Worm (Caenorhabditis elegans) whole organism, L2 larva: ENCODE data around the gene F09D12.2.

ENCODE experiments used
- ceh-82 ChIP-seq: fragments of 150-350 bp; optimal IDR thresholded peaks from 2 replicates; lab custom pipeline; 2014; ENCODE audit warnings: missing biosample characterization, missing genetic modification characterization
- elt-1 ChIP-seq: fragments of 150-350 bp; optimal IDR thresholded peaks from 2 replicates; lab custom pipeline; 2014; ENCODE audit warnings: missing biosample characterization, missing genetic modification characterization
- mbf-1 ChIP-seq: sonication (generic microtip); optimal IDR thresholded peaks from 2 replicates; lab custom pipeline; 2017; ENCODE audit warnings: missing biosample characterization, missing genetic modification characterization
- nhr-10 ChIP-seq: sonication (generic microtip); optimal IDR thresholded peaks from 2 replicates; lab custom pipeline; 2017; ENCODE audit warnings: missing biosample characterization, missing genetic modification characterization
- nhr-11 ChIP-seq: fragments of 150-350 bp; optimal IDR thresholded peaks from 2 replicates; lab custom pipeline; 2014; ENCODE audit warnings: missing biosample characterization, missing genetic modification characterization
- nhr-237 ChIP-seq: fragments of 150-350 bp; optimal IDR thresholded peaks from 2 replicates; lab custom pipeline; 2014; ENCODE audit warnings: missing biosample characterization, missing genetic modification characterization
- nhr-77 ChIP-seq: fragments of 150-350 bp; optimal IDR thresholded peaks from 2 replicates; lab custom pipeline; 2014; ENCODE audit warnings: missing biosample characterization, missing genetic modification characterization

DNA sequence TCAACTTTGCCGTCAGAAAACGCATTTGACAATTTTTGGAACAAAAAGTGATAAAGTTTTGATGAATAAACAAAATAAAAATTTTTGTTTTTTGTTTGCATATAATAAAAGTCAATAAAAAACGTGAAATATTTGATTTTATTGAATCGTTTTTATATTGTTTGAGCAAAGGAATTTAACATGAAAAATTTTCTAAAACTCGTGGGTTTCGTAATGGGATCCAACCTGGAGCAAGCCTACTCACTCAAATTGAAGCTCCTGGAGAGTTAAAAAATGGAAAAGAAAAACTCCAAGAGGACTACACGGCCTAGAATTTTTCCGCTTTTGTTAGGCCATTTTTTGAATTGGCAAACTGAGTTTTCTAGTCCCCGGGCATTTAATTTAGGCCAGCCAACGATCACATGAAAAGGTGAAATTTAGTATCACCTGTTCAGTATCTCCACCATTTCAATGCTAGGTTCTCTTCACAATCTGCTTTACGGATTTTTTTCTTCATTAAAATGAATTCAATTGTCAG lies 15.5 kb downstream of the F09D12.2 start, which contains the start of the genes C04C3.9 and srz-60:
- TF ChIP-seq ceh-82 (tag; lab: Kevin White, UChicago) (no peak), mbf-1 (tag; lab: Kevin White, UChicago) (no peak), nhr-11 (no peak), elt-1 (no peak), nhr-77 (tag; lab: Kevin White, UChicago) (no peak), nhr-237 (tag; lab: Kevin White, UChicago) (no peak), nhr-10 (no peak)
